Worm (Caenorhabditis elegans): ENCODE data around the gene ZK938.1.

Gene ZK938.1

DNA sequence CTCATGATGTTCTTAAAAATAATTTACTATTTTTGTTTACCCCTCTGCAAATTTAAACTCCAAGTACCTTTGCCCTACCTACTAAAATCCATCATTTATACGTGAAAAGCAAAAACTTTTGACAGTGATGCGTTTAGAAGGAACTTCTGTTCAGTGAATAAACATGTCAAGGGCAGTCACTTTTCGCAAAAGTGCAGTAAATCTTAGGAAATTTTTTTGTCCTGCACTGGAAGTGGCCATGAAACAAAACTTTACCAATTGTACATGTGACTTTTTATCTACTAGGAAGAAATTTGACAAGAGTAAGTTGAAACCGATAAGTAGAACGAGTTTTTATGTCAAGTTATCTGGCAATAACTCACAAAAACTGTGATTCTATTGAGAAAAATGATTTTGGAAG is 43.0 kb upstream of the ZK938.1 start:
- TF ChIP-seq hlh-11 (tag; optimal IDR thresholded peaks at IDR 0.05) = no peak
- peak; percentile 14 for TF ChIP-seq nhr-25 (tag; optimal IDR thresholded peaks at IDR 0.05; ENCODE audit: borderline replicate concordance, insufficient read depth)

DNA sequence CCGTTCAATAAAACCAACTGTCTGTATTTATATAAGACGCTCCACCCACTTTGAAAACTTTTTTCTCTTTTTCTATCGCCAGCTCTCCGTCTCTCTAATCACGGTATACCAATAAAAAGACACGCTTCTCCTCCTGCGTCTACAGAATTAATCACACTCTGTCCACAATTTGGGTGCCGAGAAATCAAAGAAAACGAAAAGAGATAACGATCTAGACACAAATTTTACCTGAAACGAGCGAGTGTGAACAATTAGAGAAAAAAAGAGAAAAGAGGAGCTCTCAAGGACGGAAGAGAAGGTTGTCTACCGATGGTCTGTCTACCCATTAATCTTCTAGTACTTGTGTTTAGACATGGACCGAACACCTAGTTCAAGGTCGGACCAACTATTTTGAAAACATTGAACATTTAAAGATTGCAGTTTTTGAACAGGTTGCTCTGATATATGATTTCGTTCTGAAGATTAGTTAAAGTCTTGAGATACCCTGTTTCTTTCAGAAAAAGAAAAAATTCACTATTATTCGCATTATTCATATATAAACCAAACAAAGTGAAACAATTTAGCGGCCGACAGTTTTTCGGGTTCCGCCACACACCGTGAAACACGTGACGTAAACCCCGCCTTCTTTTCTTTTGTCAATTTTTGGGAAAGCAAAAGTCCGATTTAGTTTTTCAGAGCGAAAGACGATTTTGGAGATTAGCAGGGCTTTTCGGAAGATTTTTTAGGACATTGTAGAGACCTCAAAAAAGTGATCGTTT is 41.6 kb upstream of the ZK938.1 start, which contains the start of gene cyp-13A2:
Gene cyp-13A2, minus strand, starts transcription at position 235 of the 758 bp plus-strand sequence.
- TF ChIP-seq daf-8 (GFP tag; IDR thresholded peaks at IDR 0.05) (no peak), ceh-62 (tag; optimal IDR thresholded peaks at IDR 0.05) (no peak), dve-1 (tag; optimal IDR thresholded peaks at IDR 0.05; ENCODE audit: insufficient read depth) (peak; percentile 77), tra-1 (GFP tag; IDR thresholded peaks at IDR 0.05) (peak; percentile 27; the same call in 1 of the 2 replicates), lin-15B (tag; optimal IDR thresholded peaks at IDR 0.05) (no peak), D1046.2 (GFP tag; IDR thresholded peaks at IDR 0.05) (no peak), spr-1 (tag; optimal IDR thresholded peaks at IDR 0.05) (no peak), nhr-10 (tag; optimal IDR thresholded peaks at IDR 0.05) (peak; percentile 57), ztf-11 (tag; optimal IDR thresholded peaks at IDR 0.05) (no peak), Y48G9A.11 (GFP tag; IDR thresholded peaks at IDR 0.05) (0 out of 2 replicates have a peak, but pooled peaks have one; percentile 23), hlh-11 (tag; optimal IDR thresholded peaks at IDR 0.05) (peak; percentile 85), saeg-2 (GFP tag; IDR thresholded peaks at IDR 0.05) (no peak), attf-4 (tag; optimal IDR thresholded peaks at IDR 0.05) (no peak), nhr-48 (tag; optimal IDR thresholded peaks at IDR 0.05) (peak; percentile 29), egl-43 (GFP tag; IDR thresholded peaks at IDR 0.05) (no peak), egl-27 (tag; optimal IDR thresholded peaks at IDR 0.05) (no peak), unc-62 (GFP tag; optimal IDR thresholded peaks at IDR 0.05 in 1 of 2) (peak in 1 of 2 experiments; percentile 91), unc-62 (tag; optimal IDR thresholded peaks at IDR 0.05) (no peak), dmd-6 (GFP tag; IDR thresholded peaks at IDR 0.05) (peak; percentile 87), zag-1 (tag; optimal IDR thresholded peaks at IDR 0.05) (no peak), nhr-76 (tag; optimal IDR thresholded peaks at IDR 0.05) (no peak), duxl-1 (tag; optimal IDR thresholded peaks at IDR 0.05; ENCODE audit: poor library complexity) (no peak), pqm-1 (tag; optimal IDR thresholded peaks at IDR 0.05) (peak; percentile 46), snpc-4 (tag; optimal IDR thresholded peaks at IDR 0.05) (peak; percentile 83), spr-3 (GFP tag; optimal IDR thresholded peaks at IDR 0.05) (no peak), aly-2 (tag; optimal IDR thresholded peaks at IDR 0.05) (no peak), dmd-8 (GFP tag; IDR thresholded peaks at IDR 0.05) (no peak), lsy-2 (tag; optimal IDR thresholded peaks at IDR 0.05) (peak; percentile 22 to 50), nhr-102 (tag; optimal IDR thresholded peaks at IDR 0.05) (peak; percentile 68), zip-2 (tag; optimal IDR thresholded peaks at IDR 0.05) (no peak), vab-7 (GFP tag; IDR thresholded peaks at IDR 0.05) (no peak), ctbp-1 (GFP tag; IDR thresholded peaks at IDR 0.05) (no peak), ces-1 (GFP tag; optimal IDR thresholded peaks at IDR 0.05) (no peak), zfp-2 (tag; optimal IDR thresholded peaks at IDR 0.05) (no peak), T20F7.1 (GFP tag; optimal IDR thresholded peaks at IDR 0.05) (peak; percentile 16), nhr-77 (tag; optimal IDR thresholded peaks at IDR 0.05) (peak; percentile 15), set-16 (GFP tag; IDR thresholded peaks at IDR 0.05) (no peak), T26A8.4 (GFP tag; IDR thresholded peaks at IDR 0.05) (no peak), skn-1 (tag; optimal IDR thresholded peaks at IDR 0.05) (no peak), fkh-10 (GFP tag; optimal IDR thresholded peaks at IDR 0.05) (no peak), lin-39 (tag; optimal IDR thresholded peaks at IDR 0.05) (no peak), ceh-44 (GFP tag; IDR thresholded peaks at IDR 0.05) (no peak), nhr-11 (tag; optimal IDR thresholded peaks at IDR 0.05) (peak; percentile 80), tag-97 (GFP tag; IDR thresholded peaks at IDR 0.05) (no peak), F49E8.2 (tag; optimal IDR thresholded peaks at IDR 0.05; ENCODE audit: borderline replicate concordance) (no peak), lin-13 (GFP tag; optimal IDR thresholded peaks at IDR 0.05) (peak; percentile 5), hlh-30 (tag; optimal IDR thresholded peaks at IDR 0.05; ENCODE audit: insufficient read depth) (peak; percentile 24), gei-8 (GFP tag; optimal IDR thresholded peaks at IDR 0.05) (no peak)

Measured in whole organism, L4 larva.